Fruit fly (Drosophila melanogaster): ENCODE results near the gene Ctps.

DNA sequence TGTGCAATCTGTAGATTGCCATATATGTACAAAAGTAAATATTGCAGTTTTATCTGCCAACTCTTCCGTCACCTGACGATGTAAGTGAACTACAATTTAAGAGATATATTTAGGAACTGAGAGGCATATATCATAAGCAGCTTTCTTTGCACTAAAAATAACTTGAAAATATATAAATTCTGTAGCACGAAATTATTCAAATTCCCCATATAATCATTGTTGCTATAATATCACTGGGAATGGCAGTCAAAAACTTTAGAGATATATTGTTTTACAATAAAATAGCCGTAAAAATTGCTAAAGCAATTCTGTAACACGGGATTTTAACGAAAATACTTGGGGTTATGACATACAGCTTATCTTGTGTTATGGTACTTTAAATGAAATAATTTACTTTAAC lies 46.4 kb upstream of the Ctps start, which contains the start of gene CG43679:
- TF ChIP-seq CTCF (GFP tag; optimal IDR thresholded peaks at IDR 0.05) (no peak), Hmx (GFP tag; optimal IDR thresholded peaks at IDR 0.05) (no peak), CG12219 (GFP tag; optimal IDR thresholded peaks at IDR 0.05) (no peak), scrt (GFP tag; optimal IDR thresholded peaks at IDR 0.05) (no peak)

All from whole organism, embryonic.